Worm (Caenorhabditis elegans) whole organism, mixed stage, embryonic: ENCODE results near the gene F44B9.2.

Source experiments
- drap-1 ChIP-seq: fragments of 200-800 bp; sonication (Bioruptor generic); optimal IDR thresholded peaks from 3 replicates; lab custom pipeline; 2018; ENCODE audit warnings: mild to moderate bottlenecking, missing genetic modification characterization, missing compliant biosample characterization
- mep-1 ChIP-seq: fragments of 150-350 bp; optimal IDR thresholded peaks from 2 replicates; lab custom pipeline; 2017; ENCODE audit warnings: missing biosample characterization, missing genetic modification reagents, missing genetic modification characterization, inconsistent platforms
- nhr-12 ChIP-seq: fragments of 150-350 bp; optimal IDR thresholded peaks from 2 replicates; lab custom pipeline; 2014; ENCODE audit warnings: missing biosample characterization, missing genetic modification characterization
- nhr-76 ChIP-seq: sonication (generic microtip); optimal IDR thresholded peaks from 2 replicates; lab custom pipeline; 2017; ENCODE audit warnings: missing biosample characterization, missing genetic modification characterization
- pha-4 ChIP-seq: fragments of 150-350 bp; optimal IDR thresholded peaks from 2 replicates; lab custom pipeline; 2018; ENCODE audit warnings: missing biosample characterization, missing genetic modification reagents, missing genetic modification characterization
- snpc-4 ChIP-seq: fragments of 150-350 bp; optimal IDR thresholded peaks from 2 replicates; lab custom pipeline; 2014; ENCODE audit warnings: missing biosample characterization, missing genetic modification characterization
- unc-62 ChIP-seq: fragments of 150-350 bp; optimal IDR thresholded peaks from 2 replicates; lab custom pipeline; 2014; ENCODE audit warnings: missing biosample characterization, missing genetic modification reagents, missing genetic modification characterization
- zip-8 ChIP-seq: fragments of 150-350 bp; optimal IDR thresholded peaks from 2 replicates; lab custom pipeline; 2014; ENCODE audit warnings: missing biosample characterization, missing genetic modification characterization

DNA sequence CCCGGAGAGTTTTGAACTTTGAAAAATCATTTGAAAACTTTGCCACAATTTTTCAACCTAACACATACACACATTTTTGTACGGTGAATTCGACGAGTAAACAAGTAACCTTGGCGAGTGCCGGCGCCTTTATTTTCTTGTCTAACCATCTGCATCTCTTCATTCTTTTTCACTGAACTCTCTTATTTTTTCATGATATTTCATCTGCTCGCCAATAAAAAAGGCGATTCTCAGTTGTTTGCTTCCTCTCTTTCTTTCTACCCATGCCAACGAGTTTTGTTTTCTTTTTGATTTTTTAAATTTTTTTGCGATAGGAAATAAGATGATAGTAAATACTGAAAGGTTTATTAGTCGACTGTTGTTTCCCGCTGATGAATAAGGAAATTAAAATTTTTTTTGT lies 43.5 kb upstream of the F44B9.2 start:
- TF ChIP-seq unc-62 (GFP tag; lab: Kevin White, UChicago) (no peak), drap-1 (GFP tag; lab: Kevin White, UChicago) (no peak), mep-1 (tag; lab: Kevin White, UChicago) (no peak), zip-8 (tag; lab: Kevin White, UChicago) (no peak), pha-4 (tag; lab: Kevin White, UChicago) (no peak), nhr-12 (tag; lab: Kevin White, UChicago) (no peak), nhr-76 (tag; lab: Kevin White, UChicago) (no peak), snpc-4 (tag; lab: Kevin White, UChicago) (no peak)
